Worm (Caenorhabditis elegans) whole organism, young adult: ENCODE data around the gene osta-3.

Experiments
- B0035.1 ChIP-seq: sonication (generic microtip); optimal IDR thresholded peaks from 2 replicates; lab custom pipeline; 2016; ENCODE audit warnings: missing genetic modification characterization, mild to moderate bottlenecking, missing compliant biosample characterization, missing genotype, missing genetic modification reagents
- F22D6.2 ChIP-seq: sonication (generic microtip); optimal IDR thresholded peaks from 2 replicates; lab custom pipeline; 2016; ENCODE audit warnings: mild to moderate bottlenecking, missing genetic modification characterization, missing compliant biosample characterization
- F39B2.1 ChIP-seq: fragments of 200-800 bp; sonication (Bioruptor generic); IDR thresholded peaks from 2 replicates; pipeline ENCODE4 v1.3.6; 2022; ENCODE audit warnings: missing genetic modification reagents, missing genetic modification characterization, missing compliant biosample characterization
- F49E8.2 ChIP-seq: sonication (generic microtip); optimal IDR thresholded peaks from 3 replicates; lab custom pipeline; 2017; ENCODE audit warnings: missing genetic modification characterization, mild to moderate bottlenecking, missing compliant biosample characterization, antibody characterized with exemption, moderate library complexity; ENCODE audit not compliant: insufficient read depth
- F52B5.7 ChIP-seq: sonication (generic microtip); optimal IDR thresholded peaks from 2 replicates; lab custom pipeline; 2016; ENCODE audit warnings: mild to moderate bottlenecking, missing genetic modification characterization, missing compliant biosample characterization
- F55B11.4 ChIP-seq: sonication (generic microtip); optimal IDR thresholded peaks from 2 replicates; lab custom pipeline; 2016; ENCODE audit warnings: missing compliant biosample characterization, missing genetic modification characterization, borderline replicate concordance; ENCODE audit not compliant: insufficient read depth
- F57A8.1 ChIP-seq: fragments of 200-800 bp; sonication (Bioruptor generic); optimal IDR thresholded peaks from 2 replicates; lab custom pipeline; 2018; ENCODE audit warnings: mild to moderate bottlenecking, missing genetic modification characterization, moderate library complexity, missing compliant biosample characterization
- T07F8.4 ChIP-seq: sonication (generic microtip); optimal IDR thresholded peaks from 2 replicates; lab custom pipeline; 2016; ENCODE audit warnings: mild to moderate bottlenecking, missing genetic modification characterization, moderate library complexity, missing compliant biosample characterization
- T26A5.8 ChIP-seq: sonication (generic microtip); optimal IDR thresholded peaks from 2 replicates; lab custom pipeline; 2016; ENCODE audit warnings: missing genetic modification characterization, missing compliant biosample characterization
- Y79H2A.3 ChIP-seq: fragments of 200-800 bp; sonication (Bioruptor generic); conservative IDR thresholded peaks from 2 replicates; pipeline ENCODE4 v1.3.6; 2022; ENCODE audit warnings: missing genetic modification reagents, missing genetic modification characterization, missing compliant biosample characterization
- akir-1 ChIP-seq: fragments of 200-800 bp; sonication (Bioruptor generic); optimal IDR thresholded peaks from 2 replicates; lab custom pipeline; 2018; ENCODE audit warnings: mild to moderate bottlenecking, missing genetic modification characterization, moderate library complexity, missing compliant biosample characterization
- aptf-2 ChIP-seq: fragments of 200-800 bp; sonication (Bioruptor generic); conservative IDR thresholded peaks from 2 replicates; pipeline ENCODE4 v1.3.6; 2022; ENCODE audit warnings: missing genetic modification reagents, missing genetic modification characterization, missing compliant biosample characterization
- attf-3 ChIP-seq: fragments of 200-800 bp; sonication (Bioruptor generic); conservative IDR thresholded peaks from 2 replicates; pipeline ENCODE4 v1.3.6; 2022; ENCODE audit warnings: missing genetic modification reagents, missing genetic modification characterization, missing compliant biosample characterization
- bed-1 ChIP-seq: fragments of 200-800 bp; sonication (Bioruptor generic); IDR thresholded peaks from 2 replicates; pipeline ENCODE4 v1.3.6; 2022; ENCODE audit warnings: missing genetic modification reagents, missing genetic modification characterization, missing compliant biosample characterization
- cebp-2 ChIP-seq: fragments of 200-800 bp; sonication (Bioruptor generic); IDR thresholded peaks from 2 replicates; pipeline ENCODE4 v1.3.6; 2022; ENCODE audit warnings: missing genetic modification characterization, missing compliant biosample characterization
- ceh-100 ChIP-seq: fragments of 200-800 bp; sonication (Bioruptor generic); IDR thresholded peaks from 2 replicates; pipeline ENCODE4 v1.3.6; 2022; ENCODE audit warnings: missing genetic modification reagents, missing genetic modification characterization, missing compliant biosample characterization
- dpl-1 ChIP-seq: fragments of 150-350 bp; optimal IDR thresholded peaks from 2 replicates; lab custom pipeline; 2014; ENCODE audit warnings: missing biosample characterization, missing genetic modification reagents, missing genetic modification characterization
- efl-1 ChIP-seq: fragments of 150-350 bp; optimal IDR thresholded peaks from 2 replicates; lab custom pipeline; 2014; ENCODE audit warnings: missing biosample characterization, missing genetic modification reagents, missing genetic modification characterization
- fkh-3 ChIP-seq: sonication (generic microtip); optimal IDR thresholded peaks from 2 replicates; lab custom pipeline; 2016; ENCODE audit warnings: mild to moderate bottlenecking, missing genetic modification characterization, missing compliant biosample characterization
- gei-17 ChIP-seq: fragments of 200-800 bp; sonication (Bioruptor generic); optimal IDR thresholded peaks from 2 replicates; lab custom pipeline; 2018; ENCODE audit warnings: mild to moderate bottlenecking, missing genetic modification characterization, missing compliant biosample characterization
- hlh-12 ChIP-seq: sonication (generic microtip); optimal IDR thresholded peaks from 2 replicates; lab custom pipeline; 2016; ENCODE audit warnings: missing genetic modification characterization, missing compliant biosample characterization
- hlh-26 ChIP-seq: fragments of 200-800 bp; sonication (Bioruptor generic); conservative IDR thresholded peaks from 2 replicates; pipeline ENCODE4 v1.3.6; 2022; ENCODE audit warnings: missing genetic modification reagents, missing genetic modification characterization, missing compliant biosample characterization
- hmg-1.2 ChIP-seq: fragments of 200-800 bp; sonication (Bioruptor generic); IDR thresholded peaks from 2 replicates; pipeline ENCODE4 v1.3.6; 2022; ENCODE audit warnings: missing genetic modification reagents, missing genetic modification characterization, missing compliant biosample characterization
- lin-35 ChIP-seq, 3 experiments: fragments of 150-350 bp in 2 of 3; sonication (generic microtip) in 1 of 3; optimal IDR thresholded peaks; 2 replicates each; lab custom pipeline; 2014 to 2018; ENCODE audit warnings: missing biosample characterization in 3 of 3, missing genetic modification characterization in 3 of 3, missing genetic modification reagents in 3 of 3
- lin-40 ChIP-seq: sonication (generic microtip); optimal IDR thresholded peaks from 2 replicates; lab custom pipeline; 2016; ENCODE audit warnings: missing genetic modification characterization, mild to moderate bottlenecking, missing compliant biosample characterization, missing genotype, missing genetic modification reagents
- madf-8 ChIP-seq: fragments of 200-800 bp; sonication (Bioruptor generic); conservative IDR thresholded peaks from 2 replicates; pipeline ENCODE4 v1.3.6; 2022; ENCODE audit warnings: missing genetic modification reagents, missing genetic modification characterization, missing compliant biosample characterization
- mel-28 ChIP-seq: sonication (generic microtip); optimal IDR thresholded peaks from 2 replicates; lab custom pipeline; 2016; ENCODE audit warnings: borderline replicate concordance, mild to moderate bottlenecking, missing genetic modification characterization, missing compliant biosample characterization
- mes-4 ChIP-seq: sonication (generic microtip); optimal IDR thresholded peaks from 2 replicates; lab custom pipeline; 2016; ENCODE audit warnings: missing genotype, missing genetic modification characterization, missing compliant biosample characterization
- nhr-90 ChIP-seq: sonication (generic microtip); optimal IDR thresholded peaks from 2 replicates; lab custom pipeline; 2016; ENCODE audit warnings: missing genotype, mild to moderate bottlenecking, missing genetic modification characterization, missing compliant biosample characterization
- pbrm-1 ChIP-seq: fragments of 200-800 bp; sonication (Bioruptor generic); IDR thresholded peaks from 2 replicates; pipeline ENCODE4 v1.3.6; 2022; ENCODE audit warnings: missing genetic modification reagents, missing genetic modification characterization, missing compliant biosample characterization
- rcor-1 ChIP-seq: fragments of 200-800 bp; sonication (Bioruptor generic); IDR thresholded peaks from 2 replicates; pipeline ENCODE4 v1.3.6; 2022; ENCODE audit warnings: missing genetic modification reagents, missing genetic modification characterization, missing compliant biosample characterization
- rec-8 ChIP-seq, 2 experiments: sonication (generic microtip); optimal IDR thresholded peaks; 2 replicates each; lab custom pipeline; 2016; ENCODE audit warnings: mild to moderate bottlenecking in 2 of 2, missing genetic modification characterization in 2 of 2, missing genetic modification reagents in 2 of 2, missing genotype in 2 of 2, missing biosample characterization in 1 of 2, missing compliant biosample characterization in 1 of 2, moderate library complexity in 1 of 2
- snpc-1.1 ChIP-seq: sonication (generic microtip); optimal IDR thresholded peaks from 2 replicates; lab custom pipeline; 2017; ENCODE audit warnings: missing genetic modification characterization, mild to moderate bottlenecking, missing compliant biosample characterization, antibody characterized with exemption, moderate library complexity, missing genotype, missing genetic modification reagents; ENCODE audit not compliant: insufficient read depth
- snpc-1.3 ChIP-seq: sonication (generic microtip); optimal IDR thresholded peaks from 2 replicates; lab custom pipeline; 2017; ENCODE audit warnings: missing genetic modification characterization, mild to moderate bottlenecking, missing compliant biosample characterization, antibody characterized with exemption, moderate library complexity, missing genotype, missing genetic modification reagents; ENCODE audit not compliant: insufficient read depth
- snpc-4 ChIP-seq, 5 experiments: fragments of 150-350 bp in 1 of 5; sonication (generic microtip) in 4 of 5; optimal IDR thresholded peaks; 2 replicates each; lab custom pipeline; 2014 to 2018; ENCODE audit warnings: missing genetic modification characterization in 5 of 5, missing biosample characterization in 3 of 5, antibody characterized with exemption in 2 of 5, mild to moderate bottlenecking in 2 of 5, missing compliant biosample characterization in 2 of 5, missing genotype in 2 of 5, moderate library complexity in 2 of 5, missing genetic modification reagents in 1 of 5
- tbx-9 ChIP-seq: sonication (generic microtip); optimal IDR thresholded peaks from 2 replicates; lab custom pipeline; 2016; ENCODE audit warnings: borderline replicate concordance, missing genetic modification characterization, inconsistent platforms, missing compliant biosample characterization
- unc-62 ChIP-seq: fragments of 150-350 bp; optimal IDR thresholded peaks from 2 replicates; lab custom pipeline; 2014; ENCODE audit warnings: missing biosample characterization, missing genetic modification reagents, missing genetic modification characterization
- zim-3 ChIP-seq: sonication (generic microtip); optimal IDR thresholded peaks from 2 replicates; lab custom pipeline; 2017; ENCODE audit warnings: mild to moderate bottlenecking, missing genetic modification characterization, moderate library complexity, missing compliant biosample characterization
- ztf-22 ChIP-seq: fragments of 200-800 bp; sonication (Bioruptor generic); optimal IDR thresholded peaks from 2 replicates; lab custom pipeline; 2018; ENCODE audit warnings: mild to moderate bottlenecking, missing genetic modification characterization, moderate library complexity, missing compliant biosample characterization
- ztf-26 ChIP-seq: sonication (generic microtip); optimal IDR thresholded peaks from 2 replicates; lab custom pipeline; 2017; ENCODE audit warnings: missing genetic modification characterization, missing compliant biosample characterization

The osta-3 gene

DNA sequence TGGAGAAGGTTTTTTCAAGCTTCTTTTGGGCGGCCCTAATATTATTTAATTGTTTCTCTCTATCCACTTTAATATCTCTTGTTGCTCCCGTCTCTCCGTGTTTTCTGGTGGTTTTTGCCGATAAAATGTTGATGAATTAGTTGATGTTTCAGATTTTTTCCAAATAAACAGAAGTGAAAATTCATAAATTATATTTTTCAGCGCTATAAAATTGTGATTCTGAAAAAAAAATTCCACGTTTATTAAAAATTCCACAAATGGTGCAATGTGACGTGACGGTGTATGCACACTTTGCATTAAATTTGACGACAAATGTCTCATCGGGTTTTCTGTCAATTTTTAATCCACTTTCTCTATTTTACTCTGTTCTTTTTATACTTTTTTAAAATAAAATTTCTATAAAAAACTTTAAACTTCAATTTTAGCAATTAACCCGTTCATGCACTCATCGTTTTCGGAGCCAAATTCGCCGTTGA is 14.2 kb upstream of the osta-3 start, which contains the start of gene tbc-20 (continued):
- TF ChIP-seq F49E8.2, result no peak
- TF ChIP-seq hlh-26 (GFP tag; lab: Robert Waterston, UW), result no peak
- no peak for TF ChIP-seq F57A8.1
- no peak for TF ChIP-seq mel-28
- TF ChIP-seq T26A5.8, result no peak
- no peak for TF ChIP-seq nhr-90
- TF ChIP-seq fkh-3 (tag; lab: Kevin White, UChicago), result no peak
- no peak for TF ChIP-seq unc-62 (GFP tag; lab: Kevin White, UChicago)
- TF ChIP-seq B0035.1 (tag; lab: Kevin White, UChicago), result no peak
- TF ChIP-seq ztf-26 (tag; lab: Kevin White, UChicago), result no peak
- TF ChIP-seq rec-8 (tag; optimal IDR thresholded peaks at IDR 0.05; lab: Kevin White, UChicago), result no peak
- no peak for TF ChIP-seq zim-3 (tag; lab: Kevin White, UChicago)
- no peak for TF ChIP-seq bed-1
- no peak for TF ChIP-seq cebp-2 (GFP tag; lab: Robert Waterston, UW)
- no peak for TF ChIP-seq dpl-1 (GFP tag; lab: Kevin White, UChicago)
- peak; percentile 40 for TF ChIP-seq efl-1 (GFP tag; lab: Kevin White, UChicago)
- no peak for TF ChIP-seq F22D6.2 (tag; lab: Kevin White, UChicago)
- no peak for TF ChIP-seq ztf-22
- peak; percentile 74 for TF ChIP-seq snpc-1.1
- peak; percentile 49 for TF ChIP-seq snpc-4 (GFP tag; optimal IDR thresholded peaks at IDR 0.05; lab: Kevin White, UChicago)
- TF ChIP-seq snpc-4 (tag; optimal IDR thresholded peaks at IDR 0.05; lab: Kevin White, UChicago), result peak in 3 of 4 experiments; percentile 46 to 73 (median 68)
- TF ChIP-seq rcor-1, result no peak
- peak; percentile 59 for TF ChIP-seq snpc-1.3
- TF ChIP-seq hlh-12 (tag; lab: Kevin White, UChicago), result no peak
- TF ChIP-seq ceh-100 (GFP tag; lab: Robert Waterston, UW), result no peak
- TF ChIP-seq mes-4 (tag; lab: Kevin White, UChicago), result no peak
- TF ChIP-seq attf-3 (GFP tag; lab: Robert Waterston, UW), result peak; percentile 41; the same call in 1 of the 2 replicates
- no peak for TF ChIP-seq F39B2.1 (GFP tag; lab: Robert Waterston, UW)
- no peak for TF ChIP-seq aptf-2 (GFP tag; lab: Robert Waterston, UW)
- no peak for TF ChIP-seq Y79H2A.3
- no peak for TF ChIP-seq akir-1 (GFP tag; lab: Kevin White, UChicago)
- TF ChIP-seq lin-35 (GFP tag; optimal IDR thresholded peaks at IDR 0.05; lab: Kevin White, UChicago), result peak in 1 of 3 experiments; percentile 28
- no peak for TF ChIP-seq F52B5.7
- TF ChIP-seq madf-8 (GFP tag; lab: Robert Waterston, UW), result peak; percentile 74
- TF ChIP-seq gei-17 (GFP tag; lab: Kevin White, UChicago), result no peak
- TF ChIP-seq hmg-1.2 (GFP tag; lab: Robert Waterston, UW), result peak; percentile 38
- TF ChIP-seq T07F8.4, result no peak
- no peak for TF ChIP-seq F55B11.4 (tag; lab: Kevin White, UChicago)
- no peak for TF ChIP-seq tbx-9
- TF ChIP-seq pbrm-1, result no peak
- peak; percentile 6 for TF ChIP-seq lin-40
- TF ChIP-seq, all 124 proteins: peak for 28
